Worm (Caenorhabditis elegans) whole organism, L1 larva: ENCODE data around the gene F53A9.3.
A peak's percentile ranks its signal among the peaks of the same experiment; 100 is the strongest.

Source experiments
- C04F5.9 ChIP-seq: sonication (generic microtip); optimal IDR thresholded peaks from 2 replicates; lab custom pipeline; 2016; ENCODE audit warnings: missing genetic modification characterization, missing compliant biosample characterization
- C16A3.4 ChIP-seq: fragments of 150-350 bp; optimal IDR thresholded peaks from 2 replicates; lab custom pipeline; 2014; ENCODE audit warnings: missing biosample characterization, missing genetic modification characterization
- C34B4.2 ChIP-seq: sonication (generic microtip); optimal IDR thresholded peaks from 2 replicates; lab custom pipeline; 2017; ENCODE audit warnings: mild to moderate bottlenecking, missing genetic modification characterization, missing compliant biosample characterization
- Y116A8C.19 ChIP-seq: sonication (generic microtip); optimal IDR thresholded peaks from 2 replicates; lab custom pipeline; 2016; ENCODE audit warnings: missing compliant biosample characterization, missing genetic modification characterization, borderline replicate concordance
- aha-1 ChIP-seq: fragments of 150-350 bp; optimal IDR thresholded peaks from 2 replicates; lab custom pipeline; 2014; ENCODE audit warnings: missing biosample characterization, missing genetic modification characterization
- alr-1 ChIP-seq: fragments of 200-800 bp; sonication (Bioruptor generic); optimal IDR thresholded peaks from 2 replicates; lab custom pipeline; 2018; ENCODE audit warnings: borderline replicate concordance, mild to moderate bottlenecking, missing genetic modification characterization, missing compliant biosample characterization
- aly-2 ChIP-seq: fragments of 150-350 bp; optimal IDR thresholded peaks from 2 replicates; lab custom pipeline; 2014; ENCODE audit warnings: missing biosample characterization, missing genetic modification characterization
- ama-1 ChIP-seq: fragments of 150-350 bp; optimal IDR thresholded peaks from 2 replicates; lab custom pipeline; 2014
- blmp-1 ChIP-seq: fragments of 150-350 bp; optimal IDR thresholded peaks from 2 replicates; lab custom pipeline; 2014; ENCODE audit warnings: missing biosample characterization, missing genetic modification characterization
- ceh-63 ChIP-seq: fragments of 200-800 bp; sonication (Bioruptor generic); optimal IDR thresholded peaks from 2 replicates; lab custom pipeline; 2018; ENCODE audit warnings: mild to moderate bottlenecking, missing genetic modification characterization, missing compliant biosample characterization
- ceh-8 ChIP-seq: fragments of 200-800 bp; sonication (Bioruptor generic); optimal IDR thresholded peaks from 2 replicates; lab custom pipeline; 2018; ENCODE audit warnings: mild to moderate bottlenecking, missing genetic modification characterization, moderate library complexity, missing compliant biosample characterization
- ceh-88 ChIP-seq: fragments of 200-800 bp; sonication (Bioruptor generic); IDR thresholded peaks from 2 replicates; pipeline ENCODE4 v1.3.6; 2022; ENCODE audit warnings: missing genetic modification characterization, missing compliant biosample characterization
- ceh-90 ChIP-seq: sonication (generic microtip); optimal IDR thresholded peaks from 2 replicates; lab custom pipeline; 2016; ENCODE audit warnings: missing genetic modification characterization, missing compliant biosample characterization
- dpl-1 ChIP-seq, 3 experiments: fragments of 150-350 bp in 2 of 3; sonication (generic microtip) in 1 of 3; optimal IDR thresholded peaks; 2 replicates each; lab custom pipeline; 2014 to 2017; ENCODE audit warnings: missing biosample characterization in 3 of 3, missing genetic modification characterization in 3 of 3, missing genetic modification reagents in 3 of 3
- efl-3 ChIP-seq: fragments of 200-800 bp; sonication (Bioruptor generic); optimal IDR thresholded peaks from 2 replicates; lab custom pipeline; 2018; ENCODE audit warnings: mild to moderate bottlenecking, missing genetic modification characterization, missing compliant biosample characterization
- egl-13 ChIP-seq: sonication (generic microtip); optimal IDR thresholded peaks from 2 replicates; lab custom pipeline; 2016; ENCODE audit warnings: missing genotype, missing genetic modification reagents, missing genetic modification characterization, missing compliant biosample characterization
- egl-27 ChIP-seq, 2 experiments: fragments of 150-350 bp in 1 of 2; sonication (generic microtip); optimal IDR thresholded peaks; 3 replicates each; lab custom pipeline; 2017 to 2018; ENCODE audit warnings: missing biosample characterization in 2 of 2, missing genetic modification characterization in 2 of 2, missing genetic modification reagents in 2 of 2
- fkh-10 ChIP-seq: sonication (generic microtip); optimal IDR thresholded peaks from 2 replicates; lab custom pipeline; 2017; ENCODE audit warnings: missing biosample characterization, missing genetic modification reagents, missing genetic modification characterization
- fkh-4 ChIP-seq: sonication (generic microtip); optimal IDR thresholded peaks from 2 replicates; lab custom pipeline; 2016; ENCODE audit warnings: missing compliant biosample characterization, missing genetic modification characterization, borderline replicate concordance
- fos-1 ChIP-seq: fragments of 150-350 bp; optimal IDR thresholded peaks from 2 replicates; lab custom pipeline; 2014; ENCODE audit warnings: missing biosample characterization, missing genetic modification characterization
- hlh-17 ChIP-seq: fragments of 200-800 bp; sonication (Bioruptor generic); optimal IDR thresholded peaks from 2 replicates; lab custom pipeline; 2018; ENCODE audit warnings: missing genetic modification characterization, mild to moderate bottlenecking, missing compliant biosample characterization, moderate library complexity, borderline replicate concordance
- hlh-4 ChIP-seq: sonication (generic microtip); optimal IDR thresholded peaks from 2 replicates; lab custom pipeline; 2016; ENCODE audit warnings: mild to moderate bottlenecking, missing genetic modification characterization, missing compliant biosample characterization
- hpl-2 ChIP-seq: fragments of 150-350 bp; optimal IDR thresholded peaks from 2 replicates; lab custom pipeline; 2014; ENCODE audit warnings: missing biosample characterization, missing genetic modification reagents, missing genetic modification characterization
- irx-1 ChIP-seq: sonication (generic microtip); optimal IDR thresholded peaks from 2 replicates; lab custom pipeline; 2016; ENCODE audit warnings: missing genetic modification characterization, missing compliant biosample characterization
- isw-1 ChIP-seq: fragments of 200-800 bp; sonication (Bioruptor generic); IDR thresholded peaks from 2 replicates; pipeline ENCODE4 v1.3.6; 2022; ENCODE audit warnings: missing genetic modification characterization, missing compliant biosample characterization
- jun-1 ChIP-seq: fragments of 150-350 bp; optimal IDR thresholded peaks from 2 replicates; lab custom pipeline; 2014; ENCODE audit warnings: missing biosample characterization, missing genetic modification reagents, missing genetic modification characterization
- lin-15B ChIP-seq: fragments of 150-350 bp; sonication (generic microtip); optimal IDR thresholded peaks from 3 replicates; lab custom pipeline; 2014; ENCODE audit warnings: missing biosample characterization, missing genetic modification characterization
- lin-39 ChIP-seq: fragments of 150-350 bp; optimal IDR thresholded peaks from 2 replicates; lab custom pipeline; 2014; ENCODE audit warnings: missing biosample characterization, missing genetic modification reagents, missing genetic modification characterization
- lir-3 ChIP-seq: sonication (generic microtip); optimal IDR thresholded peaks from 2 replicates; lab custom pipeline; 2016; ENCODE audit warnings: mild to moderate bottlenecking, missing genetic modification characterization, moderate library complexity, missing compliant biosample characterization; ENCODE audit not compliant: poor library complexity
- lsy-2 ChIP-seq, 2 experiments: fragments of 150-350 bp; optimal IDR thresholded peaks; 2 replicates each; lab custom pipeline; 2014; ENCODE audit warnings: missing biosample characterization in 2 of 2, missing genetic modification characterization in 2 of 2
- mab-9 ChIP-seq: fragments of 200-800 bp; sonication (Bioruptor generic); IDR thresholded peaks from 2 replicates; pipeline ENCODE4 v1.3.6; 2022; ENCODE audit warnings: missing genetic modification reagents, missing genetic modification characterization, missing compliant biosample characterization
- mdl-1 ChIP-seq, 2 experiments: fragments of 150-350 bp; optimal IDR thresholded peaks; 2 replicates each; lab custom pipeline; 2014 to 2017; ENCODE audit warnings: missing biosample characterization in 2 of 2, missing genetic modification characterization in 2 of 2, inconsistent platforms in 1 of 2
- nhr-11 ChIP-seq: fragments of 150-350 bp; optimal IDR thresholded peaks from 2 replicates; lab custom pipeline; 2014; ENCODE audit warnings: missing biosample characterization, missing genetic modification characterization
- nhr-12 ChIP-seq: sonication (generic microtip); optimal IDR thresholded peaks from 2 replicates; lab custom pipeline; 2017; ENCODE audit warnings: missing biosample characterization, missing genetic modification characterization
- nhr-19 ChIP-seq: fragments of 200-800 bp; sonication (Bioruptor generic); conservative IDR thresholded peaks from 2 replicates; pipeline ENCODE4 v1.3.6; 2022; ENCODE audit warnings: missing genetic modification characterization, missing compliant biosample characterization
- nhr-28 ChIP-seq: fragments of 150-350 bp; optimal IDR thresholded peaks from 2 replicates; lab custom pipeline; 2014; ENCODE audit warnings: missing biosample characterization, missing genetic modification characterization
- nhr-71 ChIP-seq: sonication (generic microtip); optimal IDR thresholded peaks from 2 replicates; lab custom pipeline; 2016; ENCODE audit warnings: mild to moderate bottlenecking, missing genetic modification characterization, moderate library complexity, missing compliant biosample characterization
- nhr-77 ChIP-seq: fragments of 150-350 bp; optimal IDR thresholded peaks from 2 replicates; lab custom pipeline; 2014; ENCODE audit warnings: missing biosample characterization, missing genetic modification characterization
- nhr-85 ChIP-seq: sonication (generic microtip); peaks from one replicate; lab custom pipeline; 2016; ENCODE audit warnings: missing genetic modification characterization, inconsistent platforms, missing compliant biosample characterization
- pax-3 ChIP-seq: fragments of 200-800 bp; sonication (Bioruptor generic); optimal IDR thresholded peaks from 2 replicates; lab custom pipeline; 2018; ENCODE audit warnings: mild to moderate bottlenecking, missing genetic modification characterization, moderate library complexity, missing compliant biosample characterization
- pqm-1 ChIP-seq: sonication (generic microtip); optimal IDR thresholded peaks from 3 replicates; lab custom pipeline; 2017; ENCODE audit warnings: missing biosample characterization, missing genetic modification characterization
- skn-1 ChIP-seq: fragments of 150-350 bp; optimal IDR thresholded peaks from 2 replicates; lab custom pipeline; 2014; ENCODE audit warnings: missing biosample characterization, missing genetic modification characterization
- snpc-4 ChIP-seq: fragments of 150-350 bp; optimal IDR thresholded peaks from 2 replicates; lab custom pipeline; 2014; ENCODE audit warnings: missing biosample characterization, missing genetic modification characterization
- snu-23 ChIP-seq: sonication (generic microtip); optimal IDR thresholded peaks from 2 replicates; lab custom pipeline; 2016; ENCODE audit warnings: missing genetic modification characterization, missing compliant biosample characterization
- sox-4 ChIP-seq: sonication (generic microtip); optimal IDR thresholded peaks from 2 replicates; lab custom pipeline; 2016; ENCODE audit warnings: missing genetic modification characterization, missing compliant biosample characterization
- sptf-1 ChIP-seq: fragments of 150-350 bp; optimal IDR thresholded peaks from 2 replicates; lab custom pipeline; 2014; ENCODE audit warnings: missing biosample characterization, missing genetic modification characterization
- tlp-1 ChIP-seq: fragments of 150-350 bp; optimal IDR thresholded peaks from 2 replicates; lab custom pipeline; 2014; ENCODE audit warnings: missing biosample characterization, missing genetic modification characterization
- unc-130 ChIP-seq: fragments of 150-350 bp; optimal IDR thresholded peaks from 2 replicates; lab custom pipeline; 2017; ENCODE audit warnings: missing biosample characterization, missing genetic modification characterization, inconsistent platforms
- unc-62 ChIP-seq: fragments of 150-350 bp; optimal IDR thresholded peaks from 2 replicates; lab custom pipeline; 2014; ENCODE audit warnings: missing biosample characterization, missing genetic modification reagents, missing genetic modification characterization
- vab-15 ChIP-seq: sonication (generic microtip); optimal IDR thresholded peaks from 2 replicates; lab custom pipeline; 2017; ENCODE audit warnings: missing genotype, mild to moderate bottlenecking, missing genetic modification characterization, missing compliant biosample characterization
- zag-1 ChIP-seq: fragments of 150-350 bp; optimal IDR thresholded peaks from 2 replicates; lab custom pipeline; 2014; ENCODE audit warnings: missing biosample characterization, missing genetic modification characterization
- zip-4 ChIP-seq: fragments of 200-800 bp; sonication (Bioruptor generic); optimal IDR thresholded peaks from 2 replicates; lab custom pipeline; 2018; ENCODE audit warnings: mild to moderate bottlenecking, missing genetic modification characterization, moderate library complexity, missing compliant biosample characterization
- ztf-4 ChIP-seq: fragments of 150-350 bp; optimal IDR thresholded peaks from 2 replicates; lab custom pipeline; 2014; ENCODE audit warnings: missing biosample characterization, missing genetic modification characterization

Gene F53A9.3

ce11 chrX:8676088-8676779, 31.9 kb upstream of the F53A9.3 start:
- TF ChIP-seq lin-39 (no peak), nhr-71 (tag; lab: Kevin White, UChicago) (peak; percentile 74), hpl-2 (GFP tag; lab: Kevin White, UChicago) (no peak), C34B4.2 (tag; lab: Kevin White, UChicago) (no peak), nhr-19 (GFP tag; lab: Robert Waterston, UW) (0 out of 2 replicates have a peak, but pooled peaks have one; percentile 13), Y116A8C.19 (tag; lab: Kevin White, UChicago) (no peak), nhr-85 (tag; lab: Kevin White, UChicago) (peak; percentile 92), nhr-28 (tag; lab: Kevin White, UChicago) (no peak), aha-1 (no peak), egl-27 (tag; optimal IDR thresholded peaks at IDR 0.05; lab: Kevin White, UChicago) (no peak), lin-15B (no peak), ceh-88 (GFP tag; lab: Robert Waterston, UW) (no peak), unc-130 (tag; lab: Kevin White, UChicago) (peak; percentile 47), ztf-4 (tag; lab: Kevin White, UChicago) (no peak), ceh-8 (GFP tag; lab: Kevin White, UChicago) (no peak), mab-9 (no peak), mdl-1 (tag; optimal IDR thresholded peaks at IDR 0.05; lab: Kevin White, UChicago) (peak in 1 of 2 experiments; percentile 51), hlh-4 (no peak), nhr-12 (no peak), sox-4 (tag; lab: Kevin White, UChicago) (no peak), efl-3 (GFP tag; lab: Kevin White, UChicago) (no peak), hlh-17 (GFP tag; lab: Kevin White, UChicago) (no peak), tlp-1 (tag; lab: Kevin White, UChicago) (no peak), unc-62 (GFP tag; lab: Kevin White, UChicago) (no peak), pax-3 (no peak), blmp-1 (tag; lab: Kevin White, UChicago) (peak; percentile 57), sptf-1 (tag; lab: Kevin White, UChicago) (no peak), isw-1 (no peak), nhr-77 (tag; lab: Kevin White, UChicago) (no peak), dpl-1 (GFP tag; optimal IDR thresholded peaks at IDR 0.05; lab: Kevin White, UChicago) (no peak), nhr-11 (tag; lab: Kevin White, UChicago) (no peak), snpc-4 (tag; lab: Kevin White, UChicago) (no peak), vab-15 (tag; lab: Kevin White, UChicago) (no peak), ceh-63 (GFP tag; lab: Kevin White, UChicago) (no peak), skn-1 (tag; lab: Kevin White, UChicago) (peak; percentile 4), zag-1 (tag; lab: Kevin White, UChicago) (no peak), lir-3 (no peak), C16A3.4 (tag; lab: Kevin White, UChicago) (peak; percentile 13), zip-4 (GFP tag; lab: Kevin White, UChicago) (no peak), jun-1 (tag; lab: Kevin White, UChicago) (no peak), egl-13 (tag; lab: Kevin White, UChicago) (no peak), fkh-10 (no peak), fos-1 (tag; lab: Kevin White, UChicago) (no peak), ama-1 (no peak), pqm-1 (tag; lab: Kevin White, UChicago) (no peak), fkh-4 (tag; lab: Kevin White, UChicago) (no peak), irx-1 (tag; lab: Kevin White, UChicago) (no peak), C04F5.9 (tag; lab: Kevin White, UChicago) (no peak), aly-2 (tag; lab: Kevin White, UChicago) (no peak), snu-23 (GFP tag; lab: Kevin White, UChicago) (peak; percentile 64), ceh-90 (tag; lab: Kevin White, UChicago) (no peak), alr-1 (no peak), lsy-2 (tag; optimal IDR thresholded peaks at IDR 0.05; lab: Kevin White, UChicago) (no peak)
